Fruit fly (Drosophila melanogaster) whole organism, embryonic: Measurements from ENCODE around the gene CG10000.
A peak's percentile ranks its signal among the peaks of the same experiment; 100 is the strongest.
"Not testable (repeated sequence)": the region's sequence is repeated elsewhere in the genome, so short reads cannot be mapped to it uniquely, and the experiment has no call there.

Source experiments
- Adf1 ChIP-seq: fragments of 200-800 bp; sonication (Bioruptor generic); IDR thresholded peaks from 2 replicates; pipeline ENCODE4 v1.3.6; 2022; ENCODE audit warnings: missing biosample characterization, missing genetic modification characterization
- CG1024 ChIP-seq: fragments of 200-800 bp; sonication (Bioruptor generic); IDR thresholded peaks from 2 replicates; pipeline ENCODE4 v1.3.6; 2022; ENCODE audit warnings: missing biosample characterization, missing genetic modification characterization
- CG16815 ChIP-seq: fragments of 200-800 bp; sonication (Bioruptor generic); optimal IDR thresholded peaks from 3 replicates; lab custom pipeline; 2017; ENCODE audit warnings: missing biosample characterization, mild to moderate bottlenecking, missing genetic modification characterization
- Dp ChIP-seq: fragments of 200-800 bp; sonication (Bioruptor generic); optimal IDR thresholded peaks from 2 replicates; lab custom pipeline; 2018; ENCODE audit warnings: missing biosample characterization, mild to moderate bottlenecking, missing genetic modification characterization, moderate library complexity
- Ets65A ChIP-seq: fragments of 200-800 bp; sonication (Bioruptor generic); peaks from one replicate; lab custom pipeline; 2016; ENCODE audit warnings: missing biosample characterization, missing genetic modification characterization
- Hand ChIP-seq: fragments of 200-800 bp; sonication (Bioruptor generic); optimal IDR thresholded peaks from 2 replicates; lab custom pipeline; 2017; ENCODE audit warnings: mild to moderate bottlenecking, missing biosample characterization, missing genetic modification reagents, missing genetic modification characterization
- Myb ChIP-seq: fragments of 200-800 bp; sonication (Bioruptor generic); optimal IDR thresholded peaks from 2 replicates; lab custom pipeline; 2016; ENCODE audit warnings: missing biosample characterization, missing genetic modification characterization
- NfI ChIP-seq: fragments of 200-800 bp; sonication (Bioruptor generic); optimal IDR thresholded peaks from 3 replicates; lab custom pipeline; 2018; ENCODE audit warnings: missing biosample characterization, mild to moderate bottlenecking, missing genetic modification characterization, moderate library complexity
- YL-1 ChIP-seq: fragments of 200-800 bp; sonication (Bioruptor generic); optimal IDR thresholded peaks from 3 replicates; lab custom pipeline; 2017; ENCODE audit warnings: missing biosample characterization, mild to moderate bottlenecking, missing genetic modification characterization
- al ChIP-seq: fragments of 200-800 bp; sonication (Bioruptor generic); IDR thresholded peaks from 2 replicates; pipeline ENCODE4 v1.3.6; 2022; ENCODE audit warnings: missing biosample characterization, missing genetic modification characterization
- bab2 ChIP-seq: fragments of 200-800 bp; sonication (Bioruptor generic); optimal IDR thresholded peaks from 2 replicates; lab custom pipeline; 2016; ENCODE audit warnings: missing biosample characterization, missing genetic modification characterization
- lilli ChIP-seq: fragments of 200-800 bp; sonication (Bioruptor generic); optimal IDR thresholded peaks from 3 replicates; lab custom pipeline; 2016; ENCODE audit warnings: missing biosample characterization, missing genetic modification characterization
- trh ChIP-seq: fragments of 200-800 bp; sonication (Bioruptor generic); optimal IDR thresholded peaks from 2 replicates; lab custom pipeline; 2016; ENCODE audit warnings: missing biosample characterization, missing genetic modification characterization

The CG10000 gene

DNA sequence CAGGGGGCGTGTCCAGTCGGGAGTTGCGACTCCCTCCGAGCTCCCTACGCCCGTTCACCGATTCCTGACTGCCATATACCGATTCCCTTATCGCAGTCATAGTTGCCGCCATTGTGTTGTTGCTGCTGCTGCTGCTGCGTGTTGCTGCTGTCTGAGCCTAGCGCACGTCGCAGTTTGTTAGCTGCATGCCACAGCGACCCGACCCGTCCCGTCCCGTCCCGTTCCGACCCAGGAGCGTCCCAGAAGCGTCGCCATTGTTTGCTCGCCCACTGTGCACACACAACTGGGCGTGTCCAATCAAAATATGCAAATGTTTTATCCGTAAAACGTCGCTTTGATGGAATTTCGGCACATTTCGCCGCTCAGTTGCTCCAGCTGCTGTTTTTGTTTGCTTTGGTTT, 24.2 kb upstream of the CG10000 start:
- TF ChIP-seq Ets65A (GFP tag; lab: Kevin White, UChicago) = peak; percentile 80
- no peak for TF ChIP-seq Dp (GFP tag; lab: Kevin White, UChicago)
- TF ChIP-seq al (GFP tag; lab: Robert Waterston, UW) = 0 out of 2 replicates have a peak, but pooled peaks have one; percentile 20
- TF ChIP-seq, all 482 proteins: peak for 2

DNA sequence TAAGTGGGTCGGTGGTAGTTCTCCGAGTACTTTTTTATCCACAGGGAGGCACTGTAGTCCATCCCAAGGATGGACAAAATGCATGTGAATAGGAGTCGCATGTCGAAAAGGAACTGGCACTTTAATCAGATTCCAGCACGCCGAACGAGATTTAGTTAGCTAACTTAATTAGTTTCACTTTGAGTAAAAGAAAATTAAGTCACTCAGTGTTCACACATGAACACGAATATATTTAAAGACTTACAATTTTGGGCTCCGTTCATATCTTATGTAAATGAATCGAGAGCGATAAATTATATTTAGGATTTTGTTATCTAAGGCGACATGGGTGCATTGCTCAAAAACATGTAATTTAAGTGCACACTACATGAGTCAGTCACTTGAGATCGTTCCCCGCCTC, 6.7 kb upstream of the CG10000 start, which contains the start of gene aqrs:
Gene aqrs, minus strand, starts transcription at position 101 of the 400 bp plus-strand sequence.
- TF ChIP-seq YL-1 (GFP tag; lab: Kevin White, UChicago); Dp (GFP tag; lab: Kevin White, UChicago); CG1024: not testable (repeated sequence)

DNA sequence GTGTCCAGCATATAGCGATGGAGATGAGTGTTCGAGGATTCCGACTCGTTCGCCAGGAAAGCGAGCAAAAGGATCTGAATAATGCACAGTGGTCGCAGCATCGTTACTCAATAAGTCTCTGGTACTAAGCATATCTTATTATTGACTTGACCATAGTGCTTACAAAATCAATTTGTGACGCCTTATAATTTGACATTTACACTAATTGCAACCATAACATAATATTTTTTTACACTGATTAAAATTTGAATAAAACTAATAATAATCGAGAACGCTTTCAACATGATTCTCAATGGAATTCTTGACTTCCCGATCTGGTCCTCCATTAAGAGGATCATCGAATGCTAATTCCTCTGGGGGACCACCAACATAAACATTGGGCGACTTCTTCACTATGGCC, 5.4 kb upstream of the CG10000 start, which contains the start of gene CG9997:
Gene CG9997, minus strand, starts transcription at position 101 of the 400 bp plus-strand sequence.
- TF ChIP-seq Myb (GFP tag; lab: Kevin White, UChicago) (no peak), bab2 (no peak), lilli (GFP tag; lab: Kevin White, UChicago) (no peak), NfI (no peak), Hand (no peak)
- TF ChIP-seq, all 482 proteins: peak for 0

DNA sequence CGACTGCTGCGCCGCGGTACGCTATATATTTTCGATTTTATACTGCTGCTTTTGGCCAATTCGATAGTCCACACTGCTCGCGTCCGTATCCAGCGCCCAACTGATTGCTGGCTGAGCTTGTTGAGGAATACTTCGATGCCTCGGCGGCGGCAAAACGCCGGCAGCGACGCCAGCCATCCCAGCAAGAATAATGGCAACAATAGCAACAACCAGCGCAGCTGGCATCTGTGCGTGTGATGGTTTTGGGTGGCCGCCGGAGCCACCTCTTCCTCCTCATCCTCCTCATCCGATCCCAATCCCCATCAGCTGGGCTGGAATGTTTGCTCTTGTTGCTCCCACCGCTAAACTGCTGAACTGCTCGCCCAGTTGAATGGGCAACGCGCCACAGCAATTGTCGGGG, 6.8 kb downstream of the CG10000 start, which contains the start of gene AstA-R2:
Gene AstA-R2, minus strand, starts transcription at position 101 of the 400 bp plus-strand sequence.
- TF ChIP-seq trh (GFP tag; lab: Kevin White, UChicago) (no peak), CG16815 (GFP tag; lab: Kevin White, UChicago) (no peak), Ets65A (GFP tag; lab: Kevin White, UChicago) (peak; percentile 23), Adf1 (GFP tag; lab: Robert Waterston, UW) (peak; percentile 39; the same call in 1 of the 2 replicates)
